Worm (Caenorhabditis elegans) whole organism, L4/young adult: Measurements from ENCODE around the gene VC5.2.

ENCODE experiments used
- W03F9.2 ChIP-seq: fragments of 150-350 bp; optimal IDR thresholded peaks from 2 replicates; lab custom pipeline; 2014; ENCODE audit warnings: missing biosample characterization, missing genetic modification characterization
- him-1 ChIP-seq: sonication (generic microtip); optimal IDR thresholded peaks from 2 replicates; lab custom pipeline; 2016; ENCODE audit warnings: missing genotype, missing genetic modification reagents, missing genetic modification characterization, missing compliant biosample characterization

DNA sequence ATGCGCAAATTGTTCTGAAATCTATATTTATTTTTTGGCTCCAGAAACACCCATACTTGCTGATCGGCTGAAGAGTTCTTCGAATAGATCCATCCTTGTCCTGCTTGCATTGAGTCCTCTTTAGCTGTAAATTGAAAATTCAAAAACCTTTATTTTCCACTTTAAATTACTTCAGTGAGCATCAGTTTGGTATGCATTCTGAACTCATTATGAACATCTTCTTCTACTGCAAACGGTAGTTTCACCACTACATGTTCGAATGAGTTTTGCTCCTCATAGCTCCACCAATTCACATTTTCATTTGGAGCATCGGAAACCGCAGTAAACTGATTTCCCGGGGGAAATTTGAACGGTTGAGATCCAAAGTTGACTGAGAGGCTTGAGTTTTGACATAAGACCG, 35.6 kb upstream of the VC5.2 start:
- TF ChIP-seq him-1 (no peak), W03F9.2 (tag; lab: Kevin White, UChicago) (no peak)
